Worm (Caenorhabditis elegans) whole organism, L4/young adult: ENCODE data around the gene K01A11.1.

Experiments
- W03F9.2 ChIP-seq: fragments of 150-350 bp; optimal IDR thresholded peaks from 2 replicates; lab custom pipeline; 2014; ENCODE audit warnings: missing biosample characterization, missing genetic modification characterization
- dao-5 ChIP-seq: sonication (generic microtip); optimal IDR thresholded peaks from 2 replicates; lab custom pipeline; 2016; ENCODE audit warnings: missing genotype, missing genetic modification characterization, moderate library complexity, missing compliant biosample characterization
- him-1 ChIP-seq: sonication (generic microtip); optimal IDR thresholded peaks from 2 replicates; lab custom pipeline; 2016; ENCODE audit warnings: missing genotype, missing genetic modification reagents, missing genetic modification characterization, missing compliant biosample characterization

DNA sequence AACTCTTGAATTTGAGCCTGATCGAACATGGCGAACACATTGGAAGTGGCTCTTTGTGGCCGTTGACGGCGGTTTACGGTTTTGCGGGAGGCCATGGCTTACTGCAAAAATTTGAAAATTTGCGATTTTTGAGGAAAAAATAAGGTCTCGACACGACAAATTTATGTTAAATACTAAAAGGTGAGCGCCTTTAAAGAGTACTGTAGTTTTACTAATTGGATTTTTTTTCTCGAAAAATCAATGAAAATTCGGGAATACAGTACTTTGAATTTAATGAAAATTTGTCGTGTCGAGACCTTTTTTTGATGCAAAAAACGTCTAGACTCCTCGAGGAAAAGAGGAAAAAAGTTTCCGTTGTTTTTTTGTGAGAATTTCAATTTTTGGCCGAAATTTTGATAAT lies 37.6 kb downstream of the K01A11.1 start, which contains the start of gene mlc-4:
- TF ChIP-seq W03F9.2 (tag; lab: Kevin White, UChicago), result no peak
- no peak for TF ChIP-seq him-1 (tag; lab: Kevin White, UChicago)
- TF ChIP-seq dao-5 (tag; lab: Kevin White, UChicago), result no peak
